Fruit fly (Drosophila melanogaster) Kc167 (cell line): Measurements from ENCODE around the gene Sec3.

ENCODE experiments used
- Myc ChIP-seq: fragments of >200 bp; optimal IDR thresholded peaks from 2 replicates; lab custom pipeline; 2017; ENCODE audit warnings: missing external identifiers
- Sin3A ChIP-seq: fragments of >200 bp; optimal IDR thresholded peaks from 2 replicates; lab custom pipeline; 2018; ENCODE audit warnings: missing external identifiers

dm6 chr3L:17447881-17448280, 22.9 kb upstream of the Sec3 start:
- TF ChIP-seq Myc (lab: Kevin White, UChicago), result no peak
- TF ChIP-seq Sin3A, result no peak
